Worm (Caenorhabditis elegans) whole organism, late embryonic: Measurements from ENCODE around the gene fil-2.

Experiments used
- T23F11.4 ChIP-seq: fragments of 200-800 bp; sonication (Bioruptor generic); optimal IDR thresholded peaks from 2 replicates; lab custom pipeline; 2018; ENCODE audit warnings: mild to moderate bottlenecking, missing genetic modification characterization, missing compliant biosample characterization
- Y22D7AL.16 ChIP-seq: sonication (generic microtip); optimal IDR thresholded peaks from 2 replicates; lab custom pipeline; 2016; ENCODE audit warnings: missing genetic modification characterization, missing compliant biosample characterization
- ahr-1 ChIP-seq: sonication (generic microtip); optimal IDR thresholded peaks from 2 replicates; lab custom pipeline; 2016; ENCODE audit warnings: missing genetic modification characterization, missing compliant biosample characterization
- ceh-14 ChIP-seq: sonication (generic microtip); optimal IDR thresholded peaks from 2 replicates; lab custom pipeline; 2016; ENCODE audit warnings: missing genotype, missing genetic modification characterization, missing compliant biosample characterization
- ceh-18 ChIP-seq: sonication (generic microtip); optimal IDR thresholded peaks from 2 replicates; lab custom pipeline; 2016; ENCODE audit warnings: missing genetic modification characterization, missing compliant biosample characterization
- ceh-2 ChIP-seq: sonication (generic microtip); optimal IDR thresholded peaks from 2 replicates; lab custom pipeline; 2016; ENCODE audit warnings: missing genotype, missing genetic modification characterization, missing compliant biosample characterization
- ceh-24 ChIP-seq: sonication (generic microtip); optimal IDR thresholded peaks from 2 replicates; lab custom pipeline; 2016; ENCODE audit warnings: mild to moderate bottlenecking, missing genetic modification characterization, missing compliant biosample characterization
- ceh-30 ChIP-seq: fragments of 150-350 bp; optimal IDR thresholded peaks from 2 replicates; lab custom pipeline; 2014; ENCODE audit warnings: missing biosample characterization, missing genetic modification characterization
- ceh-31 ChIP-seq: sonication (generic microtip); optimal IDR thresholded peaks from 2 replicates; lab custom pipeline; 2016; ENCODE audit warnings: missing genetic modification characterization, missing compliant biosample characterization
- ceh-9 ChIP-seq: sonication (generic microtip); optimal IDR thresholded peaks from 2 replicates; lab custom pipeline; 2016; ENCODE audit warnings: mild to moderate bottlenecking, missing genetic modification characterization, inconsistent platforms, missing compliant biosample characterization
- dmd-4 ChIP-seq: sonication (generic microtip); optimal IDR thresholded peaks from 2 replicates; lab custom pipeline; 2016; ENCODE audit warnings: borderline replicate concordance, missing genetic modification characterization, missing compliant biosample characterization
- elt-2 ChIP-seq: sonication (generic microtip); optimal IDR thresholded peaks from 2 replicates; lab custom pipeline; 2016; ENCODE audit warnings: missing genetic modification reagents, missing genetic modification characterization, missing compliant biosample characterization
- elt-4 ChIP-seq: sonication (generic microtip); optimal IDR thresholded peaks from 2 replicates; lab custom pipeline; 2016; ENCODE audit warnings: missing genetic modification characterization, missing compliant biosample characterization
- ets-4 ChIP-seq: sonication (generic microtip); optimal IDR thresholded peaks from 2 replicates; lab custom pipeline; 2016; ENCODE audit warnings: missing genetic modification characterization, missing compliant biosample characterization
- gmeb-2 ChIP-seq: sonication (generic microtip); optimal IDR thresholded peaks from 2 replicates; lab custom pipeline; 2016; ENCODE audit warnings: missing genetic modification characterization, inconsistent platforms, missing compliant biosample characterization
- hlh-13 ChIP-seq: fragments of 200-800 bp; sonication (Bioruptor generic); optimal IDR thresholded peaks from 2 replicates; lab custom pipeline; 2018; ENCODE audit warnings: mild to moderate bottlenecking, missing genetic modification characterization, missing compliant biosample characterization
- hlh-15 ChIP-seq: sonication (generic microtip); optimal IDR thresholded peaks from 2 replicates; lab custom pipeline; 2016; ENCODE audit warnings: missing genetic modification characterization, missing compliant biosample characterization
- hlh-30 ChIP-seq: sonication (generic microtip); optimal IDR thresholded peaks from 2 replicates; lab custom pipeline; 2017; ENCODE audit warnings: antibody characterized with exemption, missing genetic modification characterization, missing compliant biosample characterization; ENCODE audit not compliant: insufficient read depth
- lim-6 ChIP-seq: sonication (generic microtip); optimal IDR thresholded peaks from 2 replicates; lab custom pipeline; 2016; ENCODE audit warnings: missing genetic modification characterization, missing compliant biosample characterization
- odd-2 ChIP-seq: sonication (generic microtip); optimal IDR thresholded peaks from 2 replicates; lab custom pipeline; 2017; ENCODE audit warnings: antibody characterized with exemption, mild to moderate bottlenecking, missing genetic modification characterization, missing compliant biosample characterization
- pag-3 ChIP-seq: sonication (generic microtip); optimal IDR thresholded peaks from 2 replicates; lab custom pipeline; 2016; ENCODE audit warnings: missing compliant biosample characterization, missing genetic modification characterization, borderline replicate concordance
- pax-1 ChIP-seq: fragments of 150-350 bp; optimal IDR thresholded peaks from 2 replicates; lab custom pipeline; 2014; ENCODE audit warnings: missing biosample characterization, missing genetic modification characterization
- pha-2 ChIP-seq: sonication (generic microtip); optimal IDR thresholded peaks from 2 replicates; lab custom pipeline; 2017; ENCODE audit warnings: mild to moderate bottlenecking, missing genetic modification characterization, missing compliant biosample characterization
- pqm-1 ChIP-seq: sonication (generic microtip); optimal IDR thresholded peaks from 2 replicates; lab custom pipeline; 2016; ENCODE audit warnings: missing genetic modification characterization, missing compliant biosample characterization
- ref-2 ChIP-seq: sonication (generic microtip); optimal IDR thresholded peaks from 2 replicates; lab custom pipeline; 2016; ENCODE audit warnings: missing genetic modification characterization, missing compliant biosample characterization
- rnt-1 ChIP-seq: sonication (generic microtip); optimal IDR thresholded peaks from 2 replicates; lab custom pipeline; 2016; ENCODE audit warnings: missing genetic modification characterization, missing compliant biosample characterization
- sox-2 ChIP-seq: fragments of 200-800 bp; sonication (Bioruptor generic); IDR thresholded peaks from 2 replicates; pipeline ENCODE4 v1.3.6; 2022; ENCODE audit warnings: missing genetic modification reagents, missing genetic modification characterization, missing compliant biosample characterization
- sox-4 ChIP-seq: sonication (generic microtip); optimal IDR thresholded peaks from 2 replicates; lab custom pipeline; 2017; ENCODE audit warnings: mild to moderate bottlenecking, missing genetic modification characterization, inconsistent platforms, missing compliant biosample characterization
- tbx-2 ChIP-seq: sonication (generic microtip); optimal IDR thresholded peaks from 2 replicates; lab custom pipeline; 2016; ENCODE audit warnings: missing genetic modification characterization, missing compliant biosample characterization
- ttx-3 ChIP-seq: sonication (generic microtip); optimal IDR thresholded peaks from 2 replicates; lab custom pipeline; 2016; ENCODE audit warnings: missing genetic modification reagents, missing genetic modification characterization, missing compliant biosample characterization
- unc-3 ChIP-seq, 2 experiments: fragments of 200-800 bp in 1 of 2; sonication (Bioruptor generic) in 1 of 2; sonication (generic microtip) in 1 of 2; conservative IDR thresholded peaks in 1 of 2; optimal IDR thresholded peaks in 1 of 2; 2 replicates each; pipeline versions ENCODE4 v1.3.6 to Lab custom; 2016 to 2022; ENCODE audit warnings: missing compliant biosample characterization in 2 of 2, missing genetic modification characterization in 2 of 2, missing genetic modification reagents in 1 of 2
- unc-42 ChIP-seq: sonication (generic microtip); optimal IDR thresholded peaks from 2 replicates; lab custom pipeline; 2016; ENCODE audit warnings: missing genotype, missing genetic modification characterization, missing compliant biosample characterization
- unc-86 ChIP-seq: sonication (generic microtip); optimal IDR thresholded peaks from 2 replicates; lab custom pipeline; 2016; ENCODE audit warnings: missing genetic modification characterization, missing compliant biosample characterization

The fil-2 gene

DNA sequence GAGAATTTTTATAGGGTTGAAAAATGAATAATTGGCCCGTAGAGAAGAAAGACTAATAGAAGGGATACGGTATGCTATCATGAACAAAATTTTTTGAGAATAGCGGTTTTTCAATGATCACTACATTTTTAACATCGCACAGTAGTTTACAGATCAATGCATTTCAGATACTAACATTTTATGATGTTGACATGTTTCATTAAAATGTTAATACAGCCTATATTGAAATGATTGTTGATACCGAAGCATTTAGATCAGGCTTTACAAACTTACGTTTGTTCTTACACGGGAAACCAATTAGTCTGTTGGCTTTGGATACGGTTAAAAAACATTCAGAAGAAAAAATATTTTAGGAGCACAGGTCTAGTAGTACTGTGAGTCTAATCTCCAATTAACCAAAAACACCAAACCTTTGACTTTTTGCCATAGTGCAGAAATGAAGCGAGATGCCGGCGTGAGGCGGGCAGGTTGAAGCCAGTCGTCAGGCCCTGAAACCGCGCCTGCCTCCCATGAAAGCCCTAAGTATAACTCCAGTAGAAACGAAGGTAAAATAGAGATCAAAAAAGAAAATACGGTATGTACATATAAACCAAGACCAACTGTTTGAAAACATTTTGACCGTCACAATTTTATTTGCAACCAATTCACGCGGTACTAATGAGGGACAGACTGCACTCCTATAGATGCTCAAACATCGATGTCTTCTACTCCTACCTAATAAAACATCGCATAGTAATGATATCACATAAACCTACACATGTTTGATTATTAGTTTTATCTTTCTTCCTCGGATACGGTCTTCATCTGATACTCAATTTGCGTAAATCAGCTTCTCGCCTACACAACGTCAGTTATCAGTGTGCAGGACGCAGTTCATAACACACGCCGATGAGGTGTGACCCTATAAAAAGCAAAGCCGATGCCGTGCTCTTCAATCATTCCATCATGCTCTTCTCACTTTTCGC is at the start of gene fil-2:
fil-2 (plus strand) TSS at position 915 of the 965 bp plus-strand sequence.
- no peak for TF ChIP-seq unc-3 (GFP tag; conservative IDR thresholded peaks at IDR 0.05; lab: Robert Waterston, UW)
- no peak for TF ChIP-seq unc-3 (tag; optimal IDR thresholded peaks at IDR 0.05; lab: Kevin White, UChicago)
- no peak for TF ChIP-seq T23F11.4
- no peak for TF ChIP-seq hlh-13 (GFP tag; lab: Kevin White, UChicago)
- TF ChIP-seq ceh-24 (tag; lab: Kevin White, UChicago), result no peak
- TF ChIP-seq Y22D7AL.16, result no peak
- TF ChIP-seq sox-2 (GFP tag; lab: Robert Waterston, UW), result no peak
- TF ChIP-seq pag-3, result no peak
- TF ChIP-seq gmeb-2 (tag; lab: Kevin White, UChicago), result no peak
- no peak for TF ChIP-seq pax-1 (tag; lab: Kevin White, UChicago)
- TF ChIP-seq elt-2 (tag; lab: Kevin White, UChicago), result no peak
- TF ChIP-seq pha-2 (tag; lab: Kevin White, UChicago), result no peak
- TF ChIP-seq ceh-2 (tag; lab: Kevin White, UChicago), result no peak
- TF ChIP-seq hlh-30, result no peak

DNA sequence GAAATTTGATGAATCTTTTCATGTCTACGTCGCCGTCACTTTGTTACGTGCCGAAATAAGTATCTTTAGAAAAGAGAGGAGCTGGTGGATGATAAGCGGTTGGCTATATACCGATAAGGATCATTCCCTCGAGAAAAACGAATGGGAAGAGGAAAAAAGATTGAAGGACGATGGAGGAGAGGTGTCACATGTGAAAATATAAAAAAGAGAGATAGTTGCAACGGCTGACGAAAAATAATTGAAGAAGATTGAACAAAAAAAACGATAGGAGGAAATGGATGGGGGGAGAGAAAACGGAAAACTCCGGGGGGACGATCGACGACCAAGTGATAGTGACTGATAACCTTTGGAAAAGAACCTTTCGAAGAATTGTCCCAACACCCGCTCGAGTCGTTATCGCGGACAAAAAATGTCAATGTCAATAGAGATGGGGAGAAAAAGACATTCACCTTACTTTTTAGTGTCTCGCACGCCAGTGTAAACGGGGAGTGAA is 49.3 kb upstream of the fil-2 start:
- TF ChIP-seq dmd-4 (tag; lab: Kevin White, UChicago), result no peak
- no peak for TF ChIP-seq pha-2 (tag; lab: Kevin White, UChicago)
- peak; percentile 97 for TF ChIP-seq elt-2 (tag; lab: Kevin White, UChicago)
- peak; percentile 68 for TF ChIP-seq pqm-1 (tag; lab: Kevin White, UChicago)
- no peak for TF ChIP-seq Y22D7AL.16
- TF ChIP-seq ceh-18 (tag; lab: Kevin White, UChicago), result peak; percentile 82
- peak; percentile 0 for TF ChIP-seq ets-4 (tag; lab: Kevin White, UChicago)
- peak; percentile 46 for TF ChIP-seq rnt-1 (tag; lab: Kevin White, UChicago)
- TF ChIP-seq ceh-31 (tag; lab: Kevin White, UChicago), result peak; percentile 8

DNA sequence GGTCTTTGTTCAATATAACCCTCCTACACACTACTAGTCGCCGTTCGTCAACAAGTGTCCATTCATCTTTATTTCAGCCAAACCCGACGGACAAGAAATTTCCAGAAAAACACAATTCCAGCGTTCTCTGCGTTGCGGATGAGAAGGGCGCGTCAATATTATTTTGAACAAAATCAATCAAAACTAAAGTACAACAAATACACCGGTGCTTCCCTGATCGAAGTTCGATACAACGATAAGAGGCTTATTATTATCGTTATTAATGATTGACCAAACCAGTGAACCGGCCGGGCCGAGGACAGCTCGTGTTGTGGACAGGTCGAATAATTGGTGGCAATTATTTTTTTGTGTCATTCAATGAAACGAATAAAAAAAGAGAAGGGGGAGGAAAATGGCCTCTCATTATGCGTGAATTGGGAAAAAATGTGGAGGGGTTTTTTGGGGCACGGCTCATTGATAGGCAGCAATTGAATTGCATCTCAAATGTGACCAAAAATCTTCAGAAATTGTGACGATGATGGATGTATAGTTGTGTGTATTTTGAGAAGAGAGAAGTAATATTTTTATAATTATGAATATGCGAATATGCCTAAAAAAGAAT is 48.1 kb upstream of the fil-2 start:
- TF ChIP-seq sox-4, result no peak
- no peak for TF ChIP-seq Y22D7AL.16
- peak; percentile 39 for TF ChIP-seq ceh-31 (tag; lab: Kevin White, UChicago)

- TF ChIP-seq ceh-9 (no peak), hlh-13 (GFP tag; lab: Kevin White, UChicago) (no peak), sox-2 (GFP tag; lab: Robert Waterston, UW) (no peak), lim-6 (tag; lab: Kevin White, UChicago) (no peak), ets-4 (tag; lab: Kevin White, UChicago) (no peak), unc-86 (no peak), ceh-30 (tag; lab: Kevin White, UChicago) (no peak), hlh-15 (tag; lab: Kevin White, UChicago) (no peak), unc-42 (tag; lab: Kevin White, UChicago) (no peak), unc-3 (GFP tag; conservative IDR thresholded peaks at IDR 0.05; lab: Robert Waterston, UW) (no peak), unc-3 (tag; optimal IDR thresholded peaks at IDR 0.05; lab: Kevin White, UChicago) (no peak), ref-2 (tag; lab: Kevin White, UChicago) (no peak), ttx-3 (tag; lab: Kevin White, UChicago) (no peak), elt-2 (tag; lab: Kevin White, UChicago) (no peak), tbx-2 (tag; lab: Kevin White, UChicago) (no peak), hlh-30 (no peak)
Measured at ce11 chrV:6231902-6232340, 46.9 kb upstream of the fil-2 start.

DNA sequence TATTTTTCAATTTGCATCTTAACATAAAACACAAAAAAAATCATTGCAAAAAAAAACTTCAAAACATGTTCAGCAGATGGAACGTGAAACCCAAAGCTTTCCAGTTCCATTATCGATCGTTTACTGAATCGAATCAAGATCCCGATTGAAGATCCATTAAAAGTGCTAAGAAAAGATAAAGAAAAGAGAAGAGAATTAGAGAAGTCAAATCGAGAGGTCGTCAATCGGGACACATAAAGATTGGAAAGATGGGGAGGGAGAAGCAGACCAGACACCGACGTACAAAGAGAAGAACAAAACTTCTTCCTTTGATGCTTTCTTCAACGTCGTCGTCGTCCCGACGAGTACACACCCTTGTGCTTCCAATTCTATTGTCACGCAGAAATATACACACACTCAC is 45.9 kb upstream of the fil-2 start:
- no peak for TF ChIP-seq odd-2 (tag; lab: Kevin White, UChicago)
- TF ChIP-seq unc-42 (tag; lab: Kevin White, UChicago), result peak; percentile 5
- TF ChIP-seq elt-4 (tag; lab: Kevin White, UChicago), result no peak
- TF ChIP-seq ceh-31 (tag; lab: Kevin White, UChicago), result peak; percentile 39
- TF ChIP-seq ahr-1 (tag; lab: Kevin White, UChicago), result no peak
- no peak for TF ChIP-seq ceh-2 (tag; lab: Kevin White, UChicago)
- TF ChIP-seq pag-3, result no peak
- no peak for TF ChIP-seq pqm-1 (tag; lab: Kevin White, UChicago)
- no peak for TF ChIP-seq ceh-14 (tag; lab: Kevin White, UChicago)
- no peak for TF ChIP-seq ceh-24 (tag; lab: Kevin White, UChicago)
